Worm (Caenorhabditis elegans) whole organism, L1 larva: ENCODE data around the gene Y54H5A.2.

Source experiments
- C04F5.9 ChIP-seq: sonication (generic microtip); optimal IDR thresholded peaks from 2 replicates; lab custom pipeline; 2016; ENCODE audit warnings: missing genetic modification characterization, missing compliant biosample characterization
- C16A3.4 ChIP-seq: fragments of 150-350 bp; optimal IDR thresholded peaks from 2 replicates; lab custom pipeline; 2014; ENCODE audit warnings: missing biosample characterization, missing genetic modification characterization
- C34B4.2 ChIP-seq: sonication (generic microtip); optimal IDR thresholded peaks from 2 replicates; lab custom pipeline; 2017; ENCODE audit warnings: mild to moderate bottlenecking, missing genetic modification characterization, missing compliant biosample characterization
- F16B12.6 ChIP-seq: fragments of 150-350 bp; optimal IDR thresholded peaks from 2 replicates; lab custom pipeline; 2014; ENCODE audit warnings: missing biosample characterization, missing genetic modification characterization
- aha-1 ChIP-seq: fragments of 150-350 bp; optimal IDR thresholded peaks from 2 replicates; lab custom pipeline; 2014; ENCODE audit warnings: missing biosample characterization, missing genetic modification characterization
- alr-1 ChIP-seq: fragments of 200-800 bp; sonication (Bioruptor generic); optimal IDR thresholded peaks from 2 replicates; lab custom pipeline; 2018; ENCODE audit warnings: borderline replicate concordance, mild to moderate bottlenecking, missing genetic modification characterization, missing compliant biosample characterization
- blmp-1 ChIP-seq: fragments of 150-350 bp; optimal IDR thresholded peaks from 2 replicates; lab custom pipeline; 2014; ENCODE audit warnings: missing biosample characterization, missing genetic modification characterization
- ceh-8 ChIP-seq: fragments of 200-800 bp; sonication (Bioruptor generic); optimal IDR thresholded peaks from 2 replicates; lab custom pipeline; 2018; ENCODE audit warnings: mild to moderate bottlenecking, missing genetic modification characterization, moderate library complexity, missing compliant biosample characterization
- ceh-90 ChIP-seq: sonication (generic microtip); optimal IDR thresholded peaks from 2 replicates; lab custom pipeline; 2016; ENCODE audit warnings: missing genetic modification characterization, missing compliant biosample characterization
- dpl-1 ChIP-seq, 3 experiments: fragments of 150-350 bp in 2 of 3; sonication (generic microtip) in 1 of 3; optimal IDR thresholded peaks; 2 replicates each; lab custom pipeline; 2014 to 2017; ENCODE audit warnings: missing biosample characterization in 3 of 3, missing genetic modification characterization in 3 of 3, missing genetic modification reagents in 3 of 3
- dsc-1 ChIP-seq: sonication (generic microtip); optimal IDR thresholded peaks from 2 replicates; lab custom pipeline; 2016; ENCODE audit warnings: mild to moderate bottlenecking, missing genetic modification characterization, missing compliant biosample characterization
- efl-3 ChIP-seq: fragments of 200-800 bp; sonication (Bioruptor generic); optimal IDR thresholded peaks from 2 replicates; lab custom pipeline; 2018; ENCODE audit warnings: mild to moderate bottlenecking, missing genetic modification characterization, missing compliant biosample characterization
- elt-3 ChIP-seq, 6 experiments: fragments of 150-350 bp in 1 of 6; sonication (generic microtip); optimal IDR thresholded peaks; 2 replicates each; lab custom pipeline; 2017 to 2018; ENCODE audit warnings: missing biosample characterization in 6 of 6, missing genetic modification characterization in 6 of 6, inconsistent platforms in 1 of 6
- ets-5 ChIP-seq: fragments of 200-800 bp; sonication (Bioruptor generic); IDR thresholded peaks from 2 replicates; pipeline ENCODE4 v1.3.6; 2022; ENCODE audit warnings: missing genetic modification characterization, missing compliant biosample characterization
- fkh-8 ChIP-seq: sonication (generic microtip); optimal IDR thresholded peaks from 2 replicates; lab custom pipeline; 2016; ENCODE audit warnings: mild to moderate bottlenecking, missing genetic modification characterization, missing compliant biosample characterization
- fos-1 ChIP-seq: fragments of 150-350 bp; optimal IDR thresholded peaks from 2 replicates; lab custom pipeline; 2014; ENCODE audit warnings: missing biosample characterization, missing genetic modification characterization
- hlh-17 ChIP-seq: fragments of 200-800 bp; sonication (Bioruptor generic); optimal IDR thresholded peaks from 2 replicates; lab custom pipeline; 2018; ENCODE audit warnings: missing genetic modification characterization, mild to moderate bottlenecking, missing compliant biosample characterization, moderate library complexity, borderline replicate concordance
- hlh-4 ChIP-seq: sonication (generic microtip); optimal IDR thresholded peaks from 2 replicates; lab custom pipeline; 2016; ENCODE audit warnings: mild to moderate bottlenecking, missing genetic modification characterization, missing compliant biosample characterization
- isw-1 ChIP-seq: fragments of 200-800 bp; sonication (Bioruptor generic); IDR thresholded peaks from 2 replicates; pipeline ENCODE4 v1.3.6; 2022; ENCODE audit warnings: missing genetic modification characterization, missing compliant biosample characterization
- jun-1 ChIP-seq: fragments of 150-350 bp; optimal IDR thresholded peaks from 2 replicates; lab custom pipeline; 2014; ENCODE audit warnings: missing biosample characterization, missing genetic modification reagents, missing genetic modification characterization
- lin-14 ChIP-seq: fragments of 200-800 bp; sonication (Bioruptor generic); optimal IDR thresholded peaks from 2 replicates; lab custom pipeline; 2018; ENCODE audit warnings: mild to moderate bottlenecking, missing genetic modification characterization, moderate library complexity, missing compliant biosample characterization
- lin-15B ChIP-seq: fragments of 150-350 bp; sonication (generic microtip); optimal IDR thresholded peaks from 3 replicates; lab custom pipeline; 2014; ENCODE audit warnings: missing biosample characterization, missing genetic modification characterization
- lsy-2 ChIP-seq, 2 experiments: fragments of 150-350 bp; optimal IDR thresholded peaks; 2 replicates each; lab custom pipeline; 2014; ENCODE audit warnings: missing biosample characterization in 2 of 2, missing genetic modification characterization in 2 of 2
- mef-2 ChIP-seq: fragments of 150-350 bp; optimal IDR thresholded peaks from 2 replicates; lab custom pipeline; 2014; ENCODE audit warnings: missing biosample characterization, missing genetic modification characterization
- mep-1 ChIP-seq: fragments of 150-350 bp; optimal IDR thresholded peaks from 2 replicates; lab custom pipeline; 2014; ENCODE audit warnings: missing biosample characterization, missing genetic modification characterization
- nhr-11 ChIP-seq: fragments of 150-350 bp; optimal IDR thresholded peaks from 2 replicates; lab custom pipeline; 2014; ENCODE audit warnings: missing biosample characterization, missing genetic modification characterization
- nhr-12 ChIP-seq: sonication (generic microtip); optimal IDR thresholded peaks from 2 replicates; lab custom pipeline; 2017; ENCODE audit warnings: missing biosample characterization, missing genetic modification characterization
- nhr-19 ChIP-seq: fragments of 200-800 bp; sonication (Bioruptor generic); conservative IDR thresholded peaks from 2 replicates; pipeline ENCODE4 v1.3.6; 2022; ENCODE audit warnings: missing genetic modification characterization, missing compliant biosample characterization
- nhr-20 ChIP-seq: sonication (generic microtip); optimal IDR thresholded peaks from 2 replicates; lab custom pipeline; 2016; ENCODE audit warnings: mild to moderate bottlenecking, missing genetic modification characterization, missing compliant biosample characterization
- nhr-71 ChIP-seq: sonication (generic microtip); optimal IDR thresholded peaks from 2 replicates; lab custom pipeline; 2016; ENCODE audit warnings: mild to moderate bottlenecking, missing genetic modification characterization, moderate library complexity, missing compliant biosample characterization
- nhr-76 ChIP-seq: sonication (generic microtip); optimal IDR thresholded peaks from 2 replicates; lab custom pipeline; 2017; ENCODE audit warnings: missing biosample characterization, missing genetic modification characterization
- nhr-85 ChIP-seq: sonication (generic microtip); peaks from one replicate; lab custom pipeline; 2016; ENCODE audit warnings: missing genetic modification characterization, inconsistent platforms, missing compliant biosample characterization
- nhr-90 ChIP-seq: sonication (generic microtip); optimal IDR thresholded peaks from 2 replicates; lab custom pipeline; 2016; ENCODE audit warnings: mild to moderate bottlenecking, missing genetic modification characterization, missing compliant biosample characterization; ENCODE audit not compliant: poor library complexity
- pag-3 ChIP-seq: sonication (generic microtip); optimal IDR thresholded peaks from 2 replicates; lab custom pipeline; 2017; ENCODE audit warnings: missing genetic modification characterization, mild to moderate bottlenecking, missing compliant biosample characterization, antibody characterized with exemption, borderline replicate concordance; ENCODE audit not compliant: insufficient read depth
- pqm-1 ChIP-seq: sonication (generic microtip); optimal IDR thresholded peaks from 3 replicates; lab custom pipeline; 2017; ENCODE audit warnings: missing biosample characterization, missing genetic modification characterization
- snpc-4 ChIP-seq: fragments of 150-350 bp; optimal IDR thresholded peaks from 2 replicates; lab custom pipeline; 2014; ENCODE audit warnings: missing biosample characterization, missing genetic modification characterization
- snu-23 ChIP-seq: sonication (generic microtip); optimal IDR thresholded peaks from 2 replicates; lab custom pipeline; 2016; ENCODE audit warnings: missing genetic modification characterization, missing compliant biosample characterization
- sptf-1 ChIP-seq: fragments of 150-350 bp; optimal IDR thresholded peaks from 2 replicates; lab custom pipeline; 2014; ENCODE audit warnings: missing biosample characterization, missing genetic modification characterization
- swsn-7 ChIP-seq: sonication (generic microtip); optimal IDR thresholded peaks from 2 replicates; lab custom pipeline; 2016; ENCODE audit warnings: missing genetic modification characterization, missing compliant biosample characterization
- tbx-2 ChIP-seq: sonication (generic microtip); optimal IDR thresholded peaks from 2 replicates; lab custom pipeline; 2016; ENCODE audit warnings: missing genetic modification characterization, missing compliant biosample characterization
- tlp-1 ChIP-seq: fragments of 150-350 bp; optimal IDR thresholded peaks from 2 replicates; lab custom pipeline; 2014; ENCODE audit warnings: missing biosample characterization, missing genetic modification characterization
- unc-30 ChIP-seq: sonication (generic microtip); optimal IDR thresholded peaks from 2 replicates; lab custom pipeline; 2017; ENCODE audit warnings: missing biosample characterization, missing genetic modification characterization
- zag-1 ChIP-seq: fragments of 150-350 bp; optimal IDR thresholded peaks from 2 replicates; lab custom pipeline; 2014; ENCODE audit warnings: missing biosample characterization, missing genetic modification characterization

The Y54H5A.2 gene

DNA sequence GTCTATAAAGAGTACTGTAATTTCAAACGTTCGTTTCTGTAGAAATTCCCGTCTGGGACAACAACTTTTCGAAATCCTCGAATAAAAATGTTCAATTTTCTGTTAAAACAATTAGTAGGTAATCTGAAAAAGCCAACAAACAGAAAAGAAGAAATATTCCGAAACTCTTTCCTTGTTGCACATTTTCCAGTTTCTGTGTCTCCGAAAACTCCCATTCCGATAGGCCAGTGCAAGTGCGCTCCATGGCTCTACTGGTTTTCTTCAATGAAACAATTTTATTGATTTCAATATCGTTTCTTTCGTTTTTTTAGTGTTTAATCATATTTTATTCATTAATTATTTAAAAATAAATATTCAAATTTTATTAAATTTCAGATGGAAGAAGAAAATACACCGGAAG, 46.8 kb downstream of the Y54H5A.2 start, which contains the start of gene F54D8.6 (continued):
- TF ChIP-seq snpc-4 (tag; lab: Kevin White, UChicago) (no peak), unc-30 (tag; lab: Kevin White, UChicago) (no peak), isw-1 (GFP tag; lab: Robert Waterston, UW) (peak; percentile 27; the same call in 1 of the 2 replicates), pag-3 (tag; lab: Kevin White, UChicago) (no peak), hlh-17 (no peak), C16A3.4 (peak; percentile 77), lin-15B (peak; percentile 64)

DNA sequence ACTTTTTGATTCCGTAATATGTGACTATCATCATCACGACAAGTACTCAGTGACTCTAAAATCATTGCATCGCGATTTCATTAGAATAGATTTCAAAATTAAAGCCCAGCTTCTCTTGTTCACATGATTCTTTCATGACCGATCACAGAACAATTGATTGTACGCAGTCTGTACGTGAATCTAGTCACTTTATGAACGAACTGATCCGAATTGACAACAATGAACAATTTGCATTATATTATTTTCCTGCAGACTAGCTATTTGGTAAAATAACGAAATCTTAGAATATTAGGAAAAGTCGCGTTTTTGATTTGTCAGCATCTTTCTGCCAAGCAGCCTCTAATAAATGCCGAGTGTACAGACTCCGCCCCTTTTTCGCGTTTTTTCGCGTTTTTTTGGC, 49.9 kb downstream of the Y54H5A.2 start:
- no peak for TF ChIP-seq ets-5 (GFP tag; lab: Robert Waterston, UW)
- TF ChIP-seq zag-1 (tag; lab: Kevin White, UChicago) = no peak
- no peak for TF ChIP-seq C34B4.2 (tag; lab: Kevin White, UChicago)
- TF ChIP-seq hlh-17 = no peak
- no peak for TF ChIP-seq nhr-20 (tag; lab: Kevin White, UChicago)
- no peak for TF ChIP-seq aha-1 (tag; lab: Kevin White, UChicago)
- no peak for TF ChIP-seq nhr-12 (tag; lab: Kevin White, UChicago)
- TF ChIP-seq ceh-8 (GFP tag; lab: Kevin White, UChicago) = no peak
- TF ChIP-seq C04F5.9 (tag; lab: Kevin White, UChicago) = no peak
- TF ChIP-seq ceh-90 (tag; lab: Kevin White, UChicago) = no peak
- no peak for TF ChIP-seq nhr-90
- TF ChIP-seq snu-23 (GFP tag; lab: Kevin White, UChicago) = no peak
- no peak for TF ChIP-seq dpl-1 (GFP tag; optimal IDR thresholded peaks at IDR 0.05; lab: Kevin White, UChicago)
- TF ChIP-seq fos-1 (tag; lab: Kevin White, UChicago) = no peak
- no peak for TF ChIP-seq pqm-1
- TF ChIP-seq tlp-1 = no peak
- no peak for TF ChIP-seq fkh-8 (tag; lab: Kevin White, UChicago)
- TF ChIP-seq elt-3 (tag; optimal IDR thresholded peaks at IDR 0.05; lab: Kevin White, UChicago) = no peak
- no peak for TF ChIP-seq swsn-7

DNA sequence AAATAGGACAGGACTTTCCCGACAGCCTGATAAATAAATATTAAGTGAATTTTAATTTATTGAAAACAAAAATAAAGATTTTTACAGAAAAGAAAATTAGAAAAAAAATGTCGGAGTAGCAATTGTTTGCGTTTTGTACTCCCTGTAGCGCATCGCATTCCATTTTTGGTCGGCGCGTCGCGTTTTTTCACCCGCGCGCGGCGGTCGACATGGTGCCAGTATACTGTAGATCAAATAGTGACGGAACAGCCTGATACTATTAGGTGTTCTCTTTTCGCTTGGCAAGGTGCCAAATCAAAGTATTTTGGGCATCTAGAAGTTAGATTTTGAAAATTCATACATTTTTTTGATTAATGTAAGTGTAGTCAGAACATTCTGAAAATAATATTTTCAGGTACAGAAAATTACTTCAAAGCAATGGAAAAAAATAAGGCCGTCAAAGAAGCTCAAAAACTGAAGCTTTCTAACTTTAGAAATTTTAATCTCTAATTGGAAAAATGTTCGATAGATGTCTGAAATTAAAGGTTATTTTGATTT, 50.6 kb downstream of the Y54H5A.2 start:
- TF ChIP-seq nhr-90 = no peak
- no peak for TF ChIP-seq mef-2 (tag; lab: Kevin White, UChicago)
- TF ChIP-seq mep-1 (tag; lab: Kevin White, UChicago) = no peak
- TF ChIP-seq swsn-7 = no peak
- TF ChIP-seq hlh-17 = no peak
- TF ChIP-seq hlh-4 (tag; lab: Kevin White, UChicago) = no peak
- TF ChIP-seq fos-1 (tag; lab: Kevin White, UChicago) = no peak
- TF ChIP-seq nhr-76 (tag; lab: Kevin White, UChicago) = no peak
- no peak for TF ChIP-seq lsy-2 (tag; optimal IDR thresholded peaks at IDR 0.05; lab: Kevin White, UChicago)
- TF ChIP-seq jun-1 (tag; lab: Kevin White, UChicago) = no peak
- TF ChIP-seq aha-1 (tag; lab: Kevin White, UChicago) = no peak
- no peak for TF ChIP-seq F16B12.6
- no peak for TF ChIP-seq sptf-1 (tag; lab: Kevin White, UChicago)
- TF ChIP-seq elt-3 (tag; optimal IDR thresholded peaks at IDR 0.05; lab: Kevin White, UChicago) = no peak
- TF ChIP-seq efl-3 (GFP tag; lab: Kevin White, UChicago) = no peak
- TF ChIP-seq dsc-1 (tag; lab: Kevin White, UChicago) = no peak
- TF ChIP-seq nhr-11 (tag; lab: Kevin White, UChicago) = no peak
- no peak for TF ChIP-seq C16A3.4

DNA sequence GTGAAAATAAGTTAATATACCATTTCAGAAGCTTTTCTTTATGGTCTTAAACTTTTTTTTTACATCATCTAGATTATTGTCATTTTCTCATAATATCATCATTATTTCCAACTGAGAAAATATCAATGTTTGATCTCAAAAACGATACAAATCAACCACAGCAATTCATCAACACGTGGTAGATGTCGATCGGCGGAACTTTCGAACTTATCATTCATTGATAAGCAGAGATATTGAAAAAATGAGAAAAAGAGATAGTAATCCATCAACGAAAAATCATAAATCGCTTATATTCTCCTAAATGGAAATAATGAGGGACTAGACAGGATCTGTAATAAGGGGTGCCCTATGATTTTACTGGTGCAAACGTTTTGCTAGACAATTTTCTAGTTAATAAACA, 52.6 kb downstream of the Y54H5A.2 start:
- TF ChIP-seq nhr-85 (peak; percentile 60), tbx-2 (tag; lab: Kevin White, UChicago) (peak; percentile 10), elt-3 (tag; optimal IDR thresholded peaks at IDR 0.05; lab: Kevin White, UChicago) (peak in 5 of 6 experiments; percentile 55 to 87 (median 82)), alr-1 (tag; lab: Kevin White, UChicago) (no peak), snu-23 (GFP tag; lab: Kevin White, UChicago) (peak; percentile 13), nhr-71 (peak; percentile 43), nhr-19 (GFP tag; lab: Robert Waterston, UW) (peak; percentile 30), C04F5.9 (tag; lab: Kevin White, UChicago) (no peak), nhr-20 (tag; lab: Kevin White, UChicago) (peak; percentile 67), blmp-1 (tag; lab: Kevin White, UChicago) (peak; percentile 84), ets-5 (GFP tag; lab: Robert Waterston, UW) (no peak), lin-14 (GFP tag; lab: Kevin White, UChicago) (peak; percentile 29)
